In genomic region chrIII:8354644-8355461, ce11 we compare ENCODE assay signal across 4 worm cellular contexts.
A peak's percentile ranks its signal among the peaks of the same experiment; 100 is the strongest.
TF ChIP-seq lines count a peak whose summit lies in the region.

unc-116 (minus strand) TSS chrIII:8355174.

TF ChIP-seq in whole organism, L1 larva, 84 proteins besides CTCF, POLR2A, EP300 and RAD21 (continued from another document and continues in another):
- no peak for TF ChIP-seq tbx-2 (tag; optimal IDR thresholded peaks at IDR 0.05; lab: Kevin White, UChicago)
- TF ChIP-seq sptf-1 (tag; optimal IDR thresholded peaks at IDR 0.05; lab: Kevin White, UChicago) = no peak
- peak; percentile 9 for TF ChIP-seq snpc-4 (tag; optimal IDR thresholded peaks at IDR 0.05; lab: Kevin White, UChicago)
- TF ChIP-seq nhr-20 (tag; optimal IDR thresholded peaks at IDR 0.05; lab: Kevin White, UChicago) = no peak
- TF ChIP-seq lin-15B (tag; optimal IDR thresholded peaks at IDR 0.05; lab: Kevin White, UChicago) = peak; percentile 18
- no peak for TF ChIP-seq unc-62 (GFP tag; optimal IDR thresholded peaks at IDR 0.05; lab: Kevin White, UChicago)
- peak; percentile 92 for TF ChIP-seq zip-4 (GFP tag; optimal IDR thresholded peaks at IDR 0.05; lab: Kevin White, UChicago)
- TF ChIP-seq ztf-4 (tag; optimal IDR thresholded peaks at IDR 0.05; lab: Kevin White, UChicago) = peak; percentile 54
- TF ChIP-seq nhr-19 (GFP tag; conservative IDR thresholded peaks at IDR 0.05; lab: Robert Waterston, UW) = peak; percentile 32; the same call in 1 of the 2 replicates
- peak; percentile 67 for TF ChIP-seq fkh-8 (tag; optimal IDR thresholded peaks at IDR 0.05; lab: Kevin White, UChicago)
- no peak for TF ChIP-seq tlp-1 (tag; optimal IDR thresholded peaks at IDR 0.05; lab: Kevin White, UChicago)
- TF ChIP-seq dsc-1 (tag; optimal IDR thresholded peaks at IDR 0.05; lab: Kevin White, UChicago) = no peak
- TF ChIP-seq aha-1 (tag; optimal IDR thresholded peaks at IDR 0.05; lab: Kevin White, UChicago) = no peak
- no peak for TF ChIP-seq aly-2 (tag; optimal IDR thresholded peaks at IDR 0.05; lab: Kevin White, UChicago)
- no peak for TF ChIP-seq nhr-28 (tag; optimal IDR thresholded peaks at IDR 0.05; lab: Kevin White, UChicago)
- peak; percentile 74 for TF ChIP-seq nhr-85 (tag; lab: Kevin White, UChicago)
- no peak for TF ChIP-seq elt-2 (tag; optimal IDR thresholded peaks at IDR 0.05; lab: Kevin White, UChicago)
- no peak for TF ChIP-seq mef-2 (tag; optimal IDR thresholded peaks at IDR 0.05; lab: Kevin White, UChicago)
- peak; percentile 63 for TF ChIP-seq nhr-71 (tag; optimal IDR thresholded peaks at IDR 0.05; lab: Kevin White, UChicago)
- no peak for TF ChIP-seq pag-3 (tag; optimal IDR thresholded peaks at IDR 0.05; lab: Kevin White, UChicago; ENCODE audit: borderline replicate concordance, insufficient read depth)
- no peak for TF ChIP-seq ceh-8 (GFP tag; optimal IDR thresholded peaks at IDR 0.05; lab: Kevin White, UChicago)
- peak; percentile 50 to 72 (median 58) for TF ChIP-seq ceh-82 (tag; optimal IDR thresholded peaks at IDR 0.05; lab: Kevin White, UChicago)
- no peak for TF ChIP-seq egl-27 (tag; optimal IDR thresholded peaks at IDR 0.05; lab: Kevin White, UChicago)
- TF ChIP-seq C04F5.9 (tag; optimal IDR thresholded peaks at IDR 0.05; lab: Kevin White, UChicago) = no peak
- TF ChIP-seq nhr-237 (tag; optimal IDR thresholded peaks at IDR 0.05; lab: Kevin White, UChicago) = peak; percentile 11
- TF ChIP-seq hlh-17 (GFP tag; optimal IDR thresholded peaks at IDR 0.05; lab: Kevin White, UChicago; ENCODE audit: borderline replicate concordance) = no peak
- peak in 1 of 2 experiments; percentile 74 for TF ChIP-seq mdl-1 (tag; optimal IDR thresholded peaks at IDR 0.05; lab: Kevin White, UChicago)
- TF ChIP-seq efl-3 (GFP tag; optimal IDR thresholded peaks at IDR 0.05; lab: Kevin White, UChicago) = no peak
- TF ChIP-seq snu-23 (GFP tag; optimal IDR thresholded peaks at IDR 0.05; lab: Kevin White, UChicago) = peak; percentile 5
- no peak for TF ChIP-seq nhr-11 (tag; optimal IDR thresholded peaks at IDR 0.05; lab: Kevin White, UChicago)
- no peak for TF ChIP-seq ets-5 (GFP tag; IDR thresholded peaks at IDR 0.05; lab: Robert Waterston, UW)
- no peak for TF ChIP-seq rnt-1 (tag; optimal IDR thresholded peaks at IDR 0.05; lab: Kevin White, UChicago)
- TF ChIP-seq nhr-47 (tag; optimal IDR thresholded peaks at IDR 0.05; lab: Kevin White, UChicago) = peak; percentile 47

TF ChIP-seq in whole organism, L2 larva, 48 proteins besides CTCF, POLR2A, EP300 and RAD21 (continued from another document):
- no peak for TF ChIP-seq ztf-1 (GFP tag; conservative IDR thresholded peaks at IDR 0.05; lab: Robert Waterston, UW)
- TF ChIP-seq F13H6.1 (tag; optimal IDR thresholded peaks at IDR 0.05; lab: Kevin White, UChicago) = no peak
- peak; percentile 46 to 71 for TF ChIP-seq lsy-2 (tag; optimal IDR thresholded peaks at IDR 0.05; lab: Kevin White, UChicago)
- no peak for TF ChIP-seq nhr-77 (tag; optimal IDR thresholded peaks at IDR 0.05; lab: Kevin White, UChicago)
- no peak for TF ChIP-seq mbf-1 (tag; optimal IDR thresholded peaks at IDR 0.05; lab: Kevin White, UChicago)
- TF ChIP-seq nhr-129 (tag; optimal IDR thresholded peaks at IDR 0.05; lab: Kevin White, UChicago) = peak; percentile 91
- TF ChIP-seq C34F6.9 (tag; optimal IDR thresholded peaks at IDR 0.05; lab: Kevin White, UChicago) = peak; percentile 78
- peak; percentile 2 for TF ChIP-seq nhr-25 (tag; optimal IDR thresholded peaks at IDR 0.05; lab: Kevin White, UChicago)
- TF ChIP-seq sma-9 (GFP tag; optimal IDR thresholded peaks at IDR 0.05; lab: Kevin White, UChicago) = peak; percentile 67
- no peak for TF ChIP-seq sma-9 (tag; optimal IDR thresholded peaks at IDR 0.05; lab: Kevin White, UChicago)
- no peak for TF ChIP-seq alr-1 (tag; optimal IDR thresholded peaks at IDR 0.05; lab: Kevin White, UChicago)
- no peak for TF ChIP-seq unc-39 (tag; optimal IDR thresholded peaks at IDR 0.05; lab: Kevin White, UChicago)
- no peak for TF ChIP-seq nhr-6 (tag; optimal IDR thresholded peaks at IDR 0.05; lab: Kevin White, UChicago)
- TF ChIP-seq lin-13 (GFP tag; optimal IDR thresholded peaks at IDR 0.05; lab: Kevin White, UChicago) = peak; percentile 51
- TF ChIP-seq blmp-1 (tag; optimal IDR thresholded peaks at IDR 0.05; lab: Kevin White, UChicago; ENCODE audit: insufficient read depth) = no peak
- no peak for TF ChIP-seq ZK546.5 (tag; optimal IDR thresholded peaks at IDR 0.05; lab: Kevin White, UChicago)
- no peak for TF ChIP-seq aly-2 (tag; optimal IDR thresholded peaks at IDR 0.05; lab: Kevin White, UChicago)
- no peak for TF ChIP-seq gmeb-1 (tag; optimal IDR thresholded peaks at IDR 0.05; lab: Kevin White, UChicago)
- TF ChIP-seq dmd-4 (tag; optimal IDR thresholded peaks at IDR 0.05; lab: Kevin White, UChicago) = no peak
- peak; percentile 55 for TF ChIP-seq ztf-4 (tag; optimal IDR thresholded peaks at IDR 0.05; lab: Kevin White, UChicago)
- TF ChIP-seq sem-4 (tag; optimal IDR thresholded peaks at IDR 0.05; lab: Kevin White, UChicago) = peak; percentile 1
- TF ChIP-seq lin-39 (tag; optimal IDR thresholded peaks at IDR 0.05; lab: Kevin White, UChicago) = no peak
- no peak for TF ChIP-seq unc-62 (GFP tag; optimal IDR thresholded peaks at IDR 0.05; lab: Kevin White, UChicago)
- no peak for TF ChIP-seq nhr-23 (tag; optimal IDR thresholded peaks at IDR 0.05; lab: Kevin White, UChicago)
- peak; percentile 27 for TF ChIP-seq snpc-4 (tag; optimal IDR thresholded peaks at IDR 0.05; lab: Kevin White, UChicago)
- no peak for TF ChIP-seq ama-1 (optimal IDR thresholded peaks at IDR 0.05; lab: Kevin White, UChicago)
- TF ChIP-seq R02D3.7 (tag; optimal IDR thresholded peaks at IDR 0.05; lab: Kevin White, UChicago) = no peak
- TF ChIP-seq ceh-16 (tag; optimal IDR thresholded peaks at IDR 0.05; lab: Kevin White, UChicago) = no peak
- no peak for TF ChIP-seq lin-11 (tag; optimal IDR thresholded peaks at IDR 0.05; lab: Kevin White, UChicago)

TF ChIP-seq in whole organism, L3 larva, 47 proteins besides CTCF, POLR2A, EP300 and RAD21 (continued from another document):
- TF ChIP-seq daf-12 (tag; optimal IDR thresholded peaks at IDR 0.05; lab: Kevin White, UChicago) (no peak), fos-1 (tag; optimal IDR thresholded peaks at IDR 0.05; lab: Kevin White, UChicago) (no peak), lin-15B (tag; optimal IDR thresholded peaks at IDR 0.05; lab: Kevin White, UChicago) (peak; percentile 36), nhr-77 (tag; optimal IDR thresholded peaks at IDR 0.05; lab: Kevin White, UChicago) (no peak), sea-2 (GFP tag; optimal IDR thresholded peaks at IDR 0.05; lab: Kevin White, UChicago) (no peak), R02D3.7 (tag; optimal IDR thresholded peaks at IDR 0.05; lab: Kevin White, UChicago) (no peak), jun-1 (tag; optimal IDR thresholded peaks at IDR 0.05; lab: Kevin White, UChicago) (no peak), snpc-4 (tag; optimal IDR thresholded peaks at IDR 0.05; lab: Kevin White, UChicago) (peak; percentile 4), ceh-82 (tag; optimal IDR thresholded peaks at IDR 0.05; lab: Kevin White, UChicago) (no peak), unc-39 (tag; optimal IDR thresholded peaks at IDR 0.05; lab: Kevin White, UChicago) (no peak), ZK546.5 (tag; optimal IDR thresholded peaks at IDR 0.05; lab: Kevin White, UChicago) (no peak), elt-2 (tag; optimal IDR thresholded peaks at IDR 0.05; lab: Kevin White, UChicago) (peak; percentile 8), ceh-9 (tag; optimal IDR thresholded peaks at IDR 0.05; lab: Kevin White, UChicago) (no peak), eor-1 (tag; optimal IDR thresholded peaks at IDR 0.05; lab: Kevin White, UChicago) (no peak), pha-4 (tag; optimal IDR thresholded peaks at IDR 0.05; lab: Kevin White, UChicago) (peak; percentile 87), ama-1 (optimal IDR thresholded peaks at IDR 0.05; lab: Kevin White, UChicago) (peak; percentile 15), egl-27 (tag; optimal IDR thresholded peaks at IDR 0.05; lab: Kevin White, UChicago) (no peak), mdl-1 (tag; optimal IDR thresholded peaks at IDR 0.05; lab: Kevin White, UChicago) (peak; percentile 36), nhr-43 (tag; optimal IDR thresholded peaks at IDR 0.05; lab: Kevin White, UChicago; ENCODE audit: poor library complexity, severe bottlenecking) (no peak), aly-2 (tag; optimal IDR thresholded peaks at IDR 0.05; lab: Kevin White, UChicago) (no peak), skn-1 (tag; optimal IDR thresholded peaks at IDR 0.05; lab: Kevin White, UChicago) (no peak), elt-3 (tag; optimal IDR thresholded peaks at IDR 0.05; lab: Kevin White, UChicago) (no peak), lsy-12 (tag; optimal IDR thresholded peaks at IDR 0.05; lab: Kevin White, UChicago) (no peak), nhr-12 (tag; optimal IDR thresholded peaks at IDR 0.05; lab: Kevin White, UChicago) (no peak), nhr-23 (tag; optimal IDR thresholded peaks at IDR 0.05; lab: Kevin White, UChicago) (peak; percentile 62), lin-39 (tag; optimal IDR thresholded peaks at IDR 0.05; lab: Kevin White, UChicago) (peak; percentile 39), nhr-76 (tag; optimal IDR thresholded peaks at IDR 0.05; lab: Kevin White, UChicago) (no peak), mml-1 (tag; optimal IDR thresholded peaks at IDR 0.05; lab: Kevin White, UChicago) (no peak), elt-1 (tag; optimal IDR thresholded peaks at IDR 0.05; lab: Kevin White, UChicago) (no peak), fkh-10 (GFP tag; optimal IDR thresholded peaks at IDR 0.05; lab: Kevin White, UChicago) (no peak), tbx-2 (tag; optimal IDR thresholded peaks at IDR 0.05; lab: Kevin White, UChicago) (no peak), hmg-11 (tag; optimal IDR thresholded peaks at IDR 0.05; lab: Kevin White, UChicago) (no peak), nhr-11 (tag; optimal IDR thresholded peaks at IDR 0.05; lab: Kevin White, UChicago) (no peak), ztf-11 (tag; optimal IDR thresholded peaks at IDR 0.05; lab: Kevin White, UChicago) (no peak), nhr-67 (tag; optimal IDR thresholded peaks at IDR 0.05; lab: Kevin White, UChicago) (no peak)

TF ChIP-seq in whole organism, L4 larva, 104 proteins besides CTCF, POLR2A, EP300 and RAD21 (continued from another document):
- TF ChIP-seq zfp-2 (tag; optimal IDR thresholded peaks at IDR 0.05; lab: Kevin White, UChicago) (no peak), nhr-11 (tag; optimal IDR thresholded peaks at IDR 0.05; lab: Kevin White, UChicago) (peak; percentile 22), Y75B8A.6 (GFP tag; IDR thresholded peaks at IDR 0.05; lab: Robert Waterston, UW) (no peak), egl-27 (tag; optimal IDR thresholded peaks at IDR 0.05; lab: Kevin White, UChicago) (no peak), hmg-1.1 (GFP tag; IDR thresholded peaks at IDR 0.05; lab: Robert Waterston, UW) (peak; percentile 51), mes-2 (tag; optimal IDR thresholded peaks at IDR 0.05; lab: Kevin White, UChicago; ENCODE audit: poor library complexity, severe bottlenecking) (peak; percentile 34), attf-4 (tag; optimal IDR thresholded peaks at IDR 0.05; lab: Kevin White, UChicago) (no peak), unc-39 (tag; optimal IDR thresholded peaks at IDR 0.05; lab: Kevin White, UChicago) (no peak), hif-1 (tag; optimal IDR thresholded peaks at IDR 0.05; lab: Kevin White, UChicago) (no peak), T26A8.4 (GFP tag; IDR thresholded peaks at IDR 0.05; lab: Robert Waterston, UW) (peak; percentile 22; the same call in 1 of the 2 replicates), F37D6.2 (tag; optimal IDR thresholded peaks at IDR 0.05; lab: Kevin White, UChicago) (no peak), T20F7.1 (GFP tag; optimal IDR thresholded peaks at IDR 0.05; lab: Kevin White, UChicago) (peak; percentile 42), mdt-29 (GFP tag; IDR thresholded peaks at IDR 0.05; lab: Robert Waterston, UW) (no peak), ceh-44 (GFP tag; IDR thresholded peaks at IDR 0.05; lab: Robert Waterston, UW) (no peak), nhr-48 (tag; optimal IDR thresholded peaks at IDR 0.05; lab: Kevin White, UChicago) (no peak), snpc-1.2 (GFP tag; IDR thresholded peaks at IDR 0.05; lab: Robert Waterston, UW) (no peak), pqm-1 (tag; optimal IDR thresholded peaks at IDR 0.05; lab: Kevin White, UChicago) (no peak), nhr-41 (GFP tag; IDR thresholded peaks at IDR 0.05; lab: Robert Waterston, UW) (no peak), ama-1 (optimal IDR thresholded peaks at IDR 0.05; lab: Kevin White, UChicago) (no peak), nhr-237 (tag; optimal IDR thresholded peaks at IDR 0.05; lab: Kevin White, UChicago) (no peak), set-16 (GFP tag; IDR thresholded peaks at IDR 0.05; lab: Robert Waterston, UW) (0 out of 2 replicates have a peak, but pooled peaks have one; percentile 7), hlh-30 (tag; optimal IDR thresholded peaks at IDR 0.05; lab: Kevin White, UChicago; ENCODE audit: insufficient read depth) (peak; percentile 79), nhr-25 (tag; optimal IDR thresholded peaks at IDR 0.05; lab: Kevin White, UChicago; ENCODE audit: borderline replicate concordance, insufficient read depth) (no peak), tra-1 (GFP tag; IDR thresholded peaks at IDR 0.05; lab: Robert Waterston, UW) (no peak), nhr-102 (tag; optimal IDR thresholded peaks at IDR 0.05; lab: Kevin White, UChicago) (no peak), nhr-28 (tag; optimal IDR thresholded peaks at IDR 0.05; lab: Kevin White, UChicago) (no peak), lsy-2 (tag; optimal IDR thresholded peaks at IDR 0.05; lab: Kevin White, UChicago) (peak; percentile 3 to 72), dpl-1 (GFP tag; optimal IDR thresholded peaks at IDR 0.05; lab: Kevin White, UChicago) (peak; percentile 34), egl-43 (GFP tag; IDR thresholded peaks at IDR 0.05; lab: Robert Waterston, UW) (0 out of 2 replicates have a peak, but pooled peaks have one; percentile 28), Y105C5A.15 (GFP tag; IDR thresholded peaks at IDR 0.05; lab: Robert Waterston, UW) (no peak), dve-1 (tag; optimal IDR thresholded peaks at IDR 0.05; lab: Kevin White, UChicago; ENCODE audit: insufficient read depth) (peak; percentile 55), nhr-42 (GFP tag; IDR thresholded peaks at IDR 0.05; lab: Robert Waterston, UW) (no peak), dmd-9 (GFP tag; IDR thresholded peaks at IDR 0.05; lab: Robert Waterston, UW) (0 out of 2 replicates have a peak, but pooled peaks have one; percentile 31), dmd-6 (GFP tag; IDR thresholded peaks at IDR 0.05; lab: Robert Waterston, UW) (no peak), mdl-1 (tag; optimal IDR thresholded peaks at IDR 0.05; lab: Kevin White, UChicago) (peak; percentile 37 to 76), F10B5.3 (tag; optimal IDR thresholded peaks at IDR 0.05; lab: Kevin White, UChicago) (no peak), aha-1 (tag; lab: Kevin White, UChicago) (peak; percentile 33), ztf-7 (tag; optimal IDR thresholded peaks at IDR 0.05; lab: Kevin White, UChicago) (no peak), lin-15B (tag; optimal IDR thresholded peaks at IDR 0.05; lab: Kevin White, UChicago) (no peak), R02D3.7 (tag; optimal IDR thresholded peaks at IDR 0.05; lab: Kevin White, UChicago) (no peak), ztf-11 (tag; optimal IDR thresholded peaks at IDR 0.05; lab: Kevin White, UChicago) (no peak), mxl-2 (GFP tag; conservative IDR thresholded peaks at IDR 0.05; lab: Robert Waterston, UW) (no peak), pha-4 (GFP tag; IDR thresholded peaks at IDR 0.05; lab: Robert Waterston, UW) (no peak), pha-4 (tag; optimal IDR thresholded peaks at IDR 0.05; lab: Kevin White, UChicago) (peak; percentile 8), nhr-77 (tag; optimal IDR thresholded peaks at IDR 0.05; lab: Kevin White, UChicago) (no peak)
